Fruit fly (Drosophila melanogaster) whole organism, embryonic: ENCODE data around the gene CG13917.

Experiments used
- Atf-2 ChIP-seq: fragments of 200-800 bp; sonication (Bioruptor generic); optimal IDR thresholded peaks from 2 replicates; lab custom pipeline; 2016; ENCODE audit warnings: missing biosample characterization, missing genetic modification characterization
- Atf6 ChIP-seq: fragments of 200-800 bp; sonication (Bioruptor generic); IDR thresholded peaks from 2 replicates; pipeline ENCODE4 v1.3.6; 2022; ENCODE audit warnings: missing biosample characterization, missing genetic modification characterization
- Bgb ChIP-seq: fragments of 200-800 bp; sonication (Bioruptor generic); IDR thresholded peaks from 2 replicates; pipeline ENCODE4 v1.3.6; 2022; ENCODE audit warnings: missing biosample characterization, missing genetic modification characterization; ENCODE audit not compliant: partially characterized antibody
- CG10462 ChIP-seq: fragments of 200-800 bp; sonication (Bioruptor generic); optimal IDR thresholded peaks from 2 replicates; lab custom pipeline; 2016; ENCODE audit warnings: missing biosample characterization, missing genetic modification characterization
- CG11085 ChIP-seq: fragments of 200-800 bp; sonication (Bioruptor generic); IDR thresholded peaks from 2 replicates; pipeline ENCODE4 v1.3.6; 2022; ENCODE audit warnings: missing biosample characterization, missing genetic modification characterization
- CG11696 ChIP-seq: fragments of 200-800 bp; sonication (Bioruptor generic); IDR thresholded peaks from 2 replicates; pipeline ENCODE4 v1.3.6; 2022; ENCODE audit warnings: missing biosample characterization, missing genetic modification characterization
- CG12659 ChIP-seq: fragments of 200-800 bp; sonication (Bioruptor generic); optimal IDR thresholded peaks from 3 replicates; lab custom pipeline; 2017; ENCODE audit warnings: mild to moderate bottlenecking, missing biosample characterization, missing genetic modification reagents, missing genetic modification characterization
- CG13287 ChIP-seq: fragments of 200-800 bp; sonication (Bioruptor generic); IDR thresholded peaks from 2 replicates; pipeline ENCODE4 v1.3.6; 2022; ENCODE audit warnings: missing biosample characterization, missing genetic modification characterization; ENCODE audit not compliant: partially characterized antibody
- CG17568 ChIP-seq: fragments of 200-800 bp; sonication (Bioruptor generic); optimal IDR thresholded peaks from 2 replicates; lab custom pipeline; 2018; ENCODE audit warnings: missing biosample characterization, mild to moderate bottlenecking, missing genetic modification characterization, moderate library complexity
- CG17829 ChIP-seq: fragments of 200-800 bp; optimal IDR thresholded peaks from 2 replicates; lab custom pipeline; 2019; ENCODE audit warnings: missing biosample characterization, mild to moderate bottlenecking, missing genetic modification characterization, moderate library complexity
- CG2889 ChIP-seq: fragments of 200-800 bp; sonication (Bioruptor generic); IDR thresholded peaks from 3 replicates; pipeline ENCODE4 v1.3.6; 2022; ENCODE audit warnings: missing biosample characterization, missing genetic modification characterization
- CG31388 ChIP-seq: fragments of 200-800 bp; sonication (Bioruptor generic); optimal IDR thresholded peaks from 2 replicates; lab custom pipeline; 2016; ENCODE audit warnings: missing biosample characterization, missing genetic modification characterization
- CG33213 ChIP-seq: fragments of 200-800 bp; sonication (Bioruptor generic); optimal IDR thresholded peaks from 3 replicates; lab custom pipeline; 2016; ENCODE audit warnings: missing biosample characterization, missing genetic modification characterization
- CG3847 ChIP-seq: fragments of 200-800 bp; sonication (Bioruptor generic); IDR thresholded peaks from 2 replicates; pipeline ENCODE4 v1.3.6; 2022; ENCODE audit warnings: missing biosample characterization, missing genetic modification characterization
- CG4424 ChIP-seq: fragments of 200-800 bp; sonication (Bioruptor generic); optimal IDR thresholded peaks from 3 replicates; lab custom pipeline; 2016; ENCODE audit warnings: missing biosample characterization, missing genetic modification characterization
- CG8765 ChIP-seq: fragments of 200-800 bp; sonication (Bioruptor generic); IDR thresholded peaks from 2 replicates; pipeline ENCODE4 v1.3.6; 2022; ENCODE audit warnings: missing biosample characterization, missing genetic modification characterization
- CG9727 ChIP-seq: fragments of 200-800 bp; sonication (Bioruptor generic); optimal IDR thresholded peaks from 3 replicates; lab custom pipeline; 2017; ENCODE audit warnings: missing biosample characterization, mild to moderate bottlenecking, missing genetic modification characterization
- CHES-1-like ChIP-seq: fragments of 200-800 bp; sonication (Bioruptor generic); optimal IDR thresholded peaks from 2 replicates; lab custom pipeline; 2016; ENCODE audit warnings: missing biosample characterization, missing genetic modification characterization
- Dad ChIP-seq: fragments of 200-800 bp; sonication (Bioruptor generic); optimal IDR thresholded peaks from 3 replicates; lab custom pipeline; 2016; ENCODE audit warnings: missing biosample characterization, missing genetic modification characterization
- Dbx ChIP-seq: fragments of 200-800 bp; sonication (Bioruptor generic); IDR thresholded peaks from 3 replicates; pipeline ENCODE4 v1.3.6; 2022; ENCODE audit warnings: missing biosample characterization, missing genetic modification characterization
- Dip2 ChIP-seq: fragments of 200-800 bp; sonication (Bioruptor generic); IDR thresholded peaks from 2 replicates; pipeline ENCODE4 v1.3.6; 2022; ENCODE audit warnings: missing biosample characterization, missing genetic modification characterization
- Dll ChIP-seq: fragments of 200-800 bp; sonication (Bioruptor generic); IDR thresholded peaks from 4 replicates; pipeline ENCODE4 v1.3.6; 2022; ENCODE audit warnings: missing biosample characterization, missing genetic modification characterization; ENCODE audit not compliant: partially characterized antibody
- Fer2 ChIP-seq: fragments of 200-800 bp; sonication (Bioruptor generic); optimal IDR thresholded peaks from 2 replicates; lab custom pipeline; 2018; ENCODE audit warnings: missing biosample characterization, mild to moderate bottlenecking, missing genetic modification characterization, moderate library complexity
- H2.0 ChIP-seq: fragments of 200-800 bp; sonication (Bioruptor generic); IDR thresholded peaks from 2 replicates; pipeline ENCODE4 v1.3.6; 2022; ENCODE audit warnings: missing biosample characterization, missing genetic modification characterization
- Hmr ChIP-seq: fragments of 200-800 bp; sonication (Bioruptor generic); optimal IDR thresholded peaks from 3 replicates; lab custom pipeline; 2017; ENCODE audit warnings: mild to moderate bottlenecking, missing biosample characterization, missing genetic modification reagents, missing genetic modification characterization
- Neu2 ChIP-seq: fragments of 200-800 bp; sonication (Bioruptor generic); optimal IDR thresholded peaks from 3 replicates; lab custom pipeline; 2016; ENCODE audit warnings: missing biosample characterization, missing genetic modification characterization, borderline replicate concordance
- Poxn ChIP-seq: fragments of 200-800 bp; sonication (Bioruptor generic); IDR thresholded peaks from 2 replicates; pipeline ENCODE4 v1.3.6; 2022; ENCODE audit warnings: missing biosample characterization, missing genetic modification characterization
- Rfx ChIP-seq: fragments of 200-800 bp; sonication (Bioruptor generic); IDR thresholded peaks from 2 replicates; pipeline ENCODE4 v1.3.6; 2022; ENCODE audit warnings: missing biosample characterization, missing genetic modification characterization
- Scr ChIP-seq: fragments of 200-800 bp; sonication (Bioruptor generic); IDR thresholded peaks from 2 replicates; pipeline ENCODE4 v1.3.6; 2022; ENCODE audit warnings: missing biosample characterization, missing genetic modification characterization; ENCODE audit not compliant: partially characterized antibody
- Six4 ChIP-seq: fragments of 200-800 bp; sonication (Bioruptor generic); optimal IDR thresholded peaks from 2 replicates; lab custom pipeline; 2016; ENCODE audit warnings: missing biosample characterization, missing genetic modification characterization
- Sox102F ChIP-seq: fragments of 200-800 bp; sonication (Bioruptor generic); optimal IDR thresholded peaks from 2 replicates; lab custom pipeline; 2018; ENCODE audit warnings: missing biosample characterization, mild to moderate bottlenecking, missing genetic modification characterization, moderate library complexity
- Taf1 ChIP-seq: fragments of 200-800 bp; sonication (Bioruptor generic); IDR thresholded peaks from 2 replicates; pipeline ENCODE4 v1.3.6; 2022; ENCODE audit warnings: missing biosample characterization, missing genetic modification characterization
- crol ChIP-seq: fragments of 200-800 bp; sonication (Bioruptor generic); IDR thresholded peaks from 2 replicates; pipeline ENCODE4 v1.3.6; 2022; ENCODE audit warnings: missing biosample characterization, missing genetic modification characterization
- dysf ChIP-seq: fragments of 200-800 bp; sonication (Bioruptor generic); IDR thresholded peaks from 3 replicates; pipeline ENCODE4 v1.3.6; 2022; ENCODE audit warnings: missing biosample characterization, missing genetic modification characterization
- exex ChIP-seq: fragments of 200-800 bp; sonication (Bioruptor generic); optimal IDR thresholded peaks from 4 replicates; lab custom pipeline; 2018; ENCODE audit warnings: missing biosample characterization, mild to moderate bottlenecking, missing genetic modification characterization, moderate library complexity
- grn ChIP-seq: fragments of 200-800 bp; sonication (Bioruptor generic); optimal IDR thresholded peaks from 3 replicates; lab custom pipeline; 2017; ENCODE audit warnings: missing biosample characterization, missing genetic modification characterization
- gsb-n ChIP-seq: fragments of 200-800 bp; sonication (Bioruptor generic); optimal IDR thresholded peaks from 3 replicates; lab custom pipeline; 2018; ENCODE audit warnings: missing biosample characterization, mild to moderate bottlenecking, missing genetic modification characterization
- gt ChIP-seq: fragments of 200-800 bp; sonication (Bioruptor generic); IDR thresholded peaks from 2 replicates; pipeline ENCODE4 v1.3.6; 2022; ENCODE audit warnings: missing biosample characterization, missing genetic modification characterization
- hkb ChIP-seq, 2 experiments: fragments of 200-800 bp in 1 of 2; fragments of >200 bp in 1 of 2; sonication (Bioruptor generic) in 1 of 2; IDR thresholded peaks in 1 of 2; optimal IDR thresholded peaks in 1 of 2; 2 replicates each; pipeline versions ENCODE4 v1.3.6 to Lab custom; 2017 to 2022; ENCODE audit warnings: missing biosample characterization in 1 of 2, missing genetic modification characterization in 1 of 2
- jing ChIP-seq: fragments of 200-800 bp; sonication (Bioruptor generic); optimal IDR thresholded peaks from 2 replicates; lab custom pipeline; 2018; ENCODE audit warnings: missing biosample characterization, mild to moderate bottlenecking, missing genetic modification characterization
- ken ChIP-seq: fragments of 200-800 bp; sonication (Bioruptor generic); IDR thresholded peaks from 3 replicates; pipeline ENCODE4 v1.3.6; 2022; ENCODE audit warnings: missing biosample characterization, missing genetic modification characterization
- kni ChIP-seq: fragments of 200-800 bp; sonication (Bioruptor generic); optimal IDR thresholded peaks from 3 replicates; lab custom pipeline; 2017; ENCODE audit warnings: mild to moderate bottlenecking, missing biosample characterization, missing genetic modification reagents, missing genetic modification characterization
- lola ChIP-seq, 3 experiments: fragments of >200 bp in 2 of 3; fragments of 200-800 bp in 1 of 3; sonication (Bioruptor generic) in 1 of 3; optimal IDR thresholded peaks; 2 replicates each; lab custom pipeline; 2017 to 2019; ENCODE audit warnings: missing biosample characterization in 3 of 3, missing genetic modification characterization in 3 of 3, mild to moderate bottlenecking in 1 of 3, moderate library complexity in 1 of 3
- salm ChIP-seq: fragments of 200-800 bp; sonication (Bioruptor generic); optimal IDR thresholded peaks from 2 replicates; lab custom pipeline; 2018; ENCODE audit warnings: missing biosample characterization, mild to moderate bottlenecking, missing genetic modification characterization
- scrt ChIP-seq: fragments of 200-800 bp; sonication (Bioruptor generic); optimal IDR thresholded peaks from 2 replicates; lab custom pipeline; 2018; ENCODE audit warnings: missing biosample characterization, mild to moderate bottlenecking, missing genetic modification characterization, moderate library complexity
- sd ChIP-seq: fragments of 200-800 bp; sonication (Bioruptor generic); optimal IDR thresholded peaks from 3 replicates; lab custom pipeline; 2018; ENCODE audit warnings: missing biosample characterization, mild to moderate bottlenecking, missing genetic modification characterization, moderate library complexity
- tin ChIP-seq: fragments of 200-800 bp; sonication (Bioruptor generic); optimal IDR thresholded peaks from 3 replicates; lab custom pipeline; 2016; ENCODE audit warnings: missing biosample characterization, missing genetic modification characterization
- usp ChIP-seq: fragments of >200 bp; optimal IDR thresholded peaks from 2 replicates; lab custom pipeline; 2017; ENCODE audit warnings: missing biosample characterization, missing genetic modification characterization
- zf30C ChIP-seq: fragments of 200-800 bp; sonication (Bioruptor generic); optimal IDR thresholded peaks from 3 replicates; lab custom pipeline; 2018; ENCODE audit warnings: missing biosample characterization, mild to moderate bottlenecking, missing genetic modification characterization

CG13917 gene

DNA sequence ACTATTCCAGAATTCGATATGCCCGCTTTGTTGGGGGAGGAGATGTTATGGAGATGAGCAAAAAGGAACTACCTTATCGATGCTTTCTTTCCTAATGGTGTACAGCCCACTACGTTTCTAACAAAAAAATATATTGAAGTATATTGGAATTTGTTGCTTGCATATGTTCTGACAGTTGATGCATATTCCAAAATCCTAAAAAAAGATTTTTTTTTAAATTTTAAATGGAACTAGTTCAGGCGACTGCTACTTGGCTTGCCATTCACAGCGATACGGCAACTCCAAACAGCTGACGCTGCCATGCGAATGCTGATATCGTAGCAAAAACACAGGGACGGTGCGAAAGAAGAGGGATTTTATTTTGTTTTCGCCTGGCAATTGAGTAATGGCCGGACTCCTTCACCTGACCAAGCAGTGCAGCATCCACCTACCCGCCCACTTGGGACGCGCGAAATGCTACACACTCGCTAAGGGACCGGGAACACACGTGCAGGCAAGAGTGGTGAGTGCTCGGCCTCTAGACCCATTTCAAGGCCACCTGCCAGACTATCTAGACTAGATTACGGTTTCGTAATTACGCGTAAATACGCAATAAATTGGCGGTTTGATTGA, 41.7 kb downstream of the CG13917 start, which contains the start of the genes CG13926, ABCB7 and CG33230 (continued):
- TF ChIP-seq CHES-1-like (GFP tag; lab: Kevin White, UChicago): peak; percentile 16
- TF ChIP-seq CG13287: peak; percentile 47; the same call in 1 of the 2 replicates
- TF ChIP-seq Dip2 (GFP tag; lab: Robert Waterston, UW): no peak
- TF ChIP-seq crol (GFP tag; lab: Robert Waterston, UW): no peak
- TF ChIP-seq Taf1 (GFP tag; lab: Robert Waterston, UW): no peak
- no peak for TF ChIP-seq Sox102F (GFP tag; lab: Kevin White, UChicago)
- TF ChIP-seq lola (GFP tag; optimal IDR thresholded peaks at IDR 0.05; lab: Kevin White, UChicago): no peak
- TF ChIP-seq usp (GFP tag; lab: Kevin White, UChicago): no peak
- peak; percentile 59 for TF ChIP-seq kni
- TF ChIP-seq CG12659: peak; percentile 63
- TF ChIP-seq CG11696 (GFP tag; lab: Robert Waterston, UW): no peak
- peak; percentile 83 for TF ChIP-seq gsb-n (tag; lab: Kevin White, UChicago)
- peak; percentile 38; the same call in 1 of the 2 replicates for TF ChIP-seq CG3847 (GFP tag; lab: Robert Waterston, UW)
- no peak for TF ChIP-seq Neu2 (GFP tag; lab: Kevin White, UChicago)
- TF ChIP-seq tin: peak; percentile 23
- TF ChIP-seq CG17829 (tag; lab: Kevin White, UChicago): peak; percentile 34
- no peak for TF ChIP-seq CG33213
- peak; percentile 31 for TF ChIP-seq Hmr (GFP tag; lab: Kevin White, UChicago)
- TF ChIP-seq Dbx (GFP tag; lab: Robert Waterston, UW): 0 out of 3 replicates have a peak, but pooled peaks have one; percentile 42
- peak; percentile 41; the same call in 1 of the 4 replicates for TF ChIP-seq Dll (GFP tag; lab: Robert Waterston, UW)
- TF ChIP-seq Fer2: no peak
- no peak for TF ChIP-seq Dad (GFP tag; lab: Kevin White, UChicago)
- TF ChIP-seq Poxn (GFP tag; lab: Robert Waterston, UW): no peak
- TF ChIP-seq Atf6 (GFP tag; lab: Robert Waterston, UW): no peak
- TF ChIP-seq sd (tag; lab: Kevin White, UChicago): no peak
- TF ChIP-seq exex: peak; percentile 39
- no peak for TF ChIP-seq zf30C (GFP tag; lab: Kevin White, UChicago)
- no peak for TF ChIP-seq jing (GFP tag; lab: Kevin White, UChicago)
- no peak for TF ChIP-seq CG8765 (GFP tag; lab: Robert Waterston, UW)
- peak; percentile 29 for TF ChIP-seq CG9727
- no peak for TF ChIP-seq H2.0 (GFP tag; lab: Robert Waterston, UW)
- TF ChIP-seq Rfx: peak; percentile 57; the same call in 1 of the 2 replicates
- TF ChIP-seq CG11085 (GFP tag; lab: Robert Waterston, UW): no peak
- peak; percentile 47 for TF ChIP-seq Bgb (GFP tag; lab: Robert Waterston, UW)
- TF ChIP-seq dysf (GFP tag; lab: Robert Waterston, UW): 0 out of 3 replicates have a peak, but pooled peaks have one; percentile 30
- peak; percentile 44 for TF ChIP-seq CG4424 (GFP tag; lab: Kevin White, UChicago)
- no peak for TF ChIP-seq CG31388 (GFP tag; lab: Kevin White, UChicago)
- no peak for TF ChIP-seq CG2889
- TF ChIP-seq Scr (GFP tag; lab: Robert Waterston, UW): peak; percentile 54
- TF ChIP-seq CG17568 (GFP tag; lab: Kevin White, UChicago): no peak
- peak; percentile 75 for TF ChIP-seq hkb (optimal IDR thresholded peaks at IDR 0.05; lab: Kevin White, UChicago)
- no peak for TF ChIP-seq hkb (GFP tag; IDR thresholded peaks at IDR 0.05; lab: Robert Waterston, UW)
- no peak for TF ChIP-seq grn (GFP tag; lab: Kevin White, UChicago)
- TF ChIP-seq ken (GFP tag; lab: Robert Waterston, UW): no peak
- TF ChIP-seq gt (GFP tag; lab: Robert Waterston, UW): no peak
- TF ChIP-seq CG10462 (GFP tag; lab: Kevin White, UChicago): no peak
- no peak for TF ChIP-seq Atf-2
- TF ChIP-seq Six4: no peak
- no peak for TF ChIP-seq scrt (GFP tag; lab: Kevin White, UChicago)
- no peak for TF ChIP-seq salm
